Fruit fly (Drosophila melanogaster): ENCODE measurements around the gene Pgant5.

Pgant5 gene

DNA sequence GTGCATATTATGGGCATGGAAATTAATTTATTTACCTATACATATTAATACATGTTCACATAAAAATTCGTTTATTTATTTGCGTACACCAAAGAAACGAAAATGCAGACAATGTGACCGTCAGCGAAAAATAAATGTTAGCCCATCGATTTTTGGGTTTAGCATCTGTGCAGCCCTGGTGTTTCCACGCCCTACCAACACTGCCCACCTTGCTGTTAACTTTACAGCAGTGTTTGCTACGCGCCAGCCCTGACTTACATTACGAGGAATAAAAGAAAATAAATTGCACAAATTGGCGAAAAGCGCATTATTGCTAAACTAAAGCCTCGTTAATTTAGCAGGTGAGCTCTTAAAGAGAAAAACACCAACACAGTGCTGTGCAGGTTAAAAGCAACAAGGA lies 50.3 kb downstream of the Pgant5 start, which contains the start of the genes CG33995, CG44000 and CG44001 (continued):
- TF ChIP-seq NC2α (GFP tag; optimal IDR thresholded peaks at IDR 0.05) (peak; percentile 8), btn (GFP tag; optimal IDR thresholded peaks at IDR 0.05) (peak; percentile 4), CG7963 (GFP tag; IDR thresholded peaks at IDR 0.05; ENCODE audit: partially characterized antibody) (no peak), lbe (GFP tag; optimal IDR thresholded peaks at IDR 0.05) (peak; percentile 10), seq (GFP tag; IDR thresholded peaks at IDR 0.05) (no peak), trh (GFP tag; optimal IDR thresholded peaks at IDR 0.05) (no peak), hbn (GFP tag; IDR thresholded peaks at IDR 0.05; ENCODE audit: partially characterized antibody) (no peak), cwo (GFP tag; optimal IDR thresholded peaks at IDR 0.05) (no peak), Doc3 (GFP tag; IDR thresholded peaks at IDR 0.05; ENCODE audit: partially characterized antibody) (no peak), HLH3B (GFP tag; IDR thresholded peaks at IDR 0.05) (0 out of 2 replicates have a peak, but pooled peaks have one; percentile 5), CG2116 (GFP tag; optimal IDR thresholded peaks at IDR 0.05) (peak; percentile 91), zen (tag; optimal IDR thresholded peaks at IDR 0.05) (peak; percentile 46), CG32532 (GFP tag; IDR thresholded peaks at IDR 0.05) (peak; percentile 59), Rx (GFP tag; IDR thresholded peaks at IDR 0.05) (0 out of 2 replicates have a peak, but pooled peaks have one; percentile 4), bcd (GFP tag; optimal IDR thresholded peaks at IDR 0.05) (peak; percentile 45), CG6765 (GFP tag; optimal IDR thresholded peaks at IDR 0.05) (no peak), hb (GFP tag; IDR thresholded peaks at IDR 0.05; ENCODE audit: partially characterized antibody) (no peak), CG15479 (GFP tag; optimal IDR thresholded peaks at IDR 0.05) (peak; percentile 91), CG17186 (GFP tag; optimal IDR thresholded peaks at IDR 0.05) (peak; percentile 67), CG13287 (GFP tag; IDR thresholded peaks at IDR 0.05; ENCODE audit: partially characterized antibody) (peak; percentile 55), NC2β (GFP tag; optimal IDR thresholded peaks at IDR 0.05) (peak; percentile 76), Meics (GFP tag; optimal IDR thresholded peaks at IDR 0.05) (peak; percentile 45), CG12942 (GFP tag; optimal IDR thresholded peaks at IDR 0.05) (peak; percentile 32), CG1792 (GFP tag; optimal IDR thresholded peaks at IDR 0.05) (peak; percentile 6), Adf1 (GFP tag; IDR thresholded peaks at IDR 0.05) (no peak), E2f1 (GFP tag; IDR thresholded peaks at IDR 0.05) (no peak), ranshi (GFP tag; IDR thresholded peaks at IDR 0.05) (0 out of 2 replicates have a peak, but pooled peaks have one; percentile 12), pzg (GFP tag; optimal IDR thresholded peaks at IDR 0.05) (peak; percentile 97), fd64A (GFP tag; optimal IDR thresholded peaks at IDR 0.05) (no peak), CG10147 (GFP tag; optimal IDR thresholded peaks at IDR 0.05) (no peak), CG16779 (GFP tag; IDR thresholded peaks at IDR 0.05) (no peak), CG10462 (GFP tag; optimal IDR thresholded peaks at IDR 0.05) (no peak), tna (GFP tag; IDR thresholded peaks at IDR 0.05; ENCODE audit: partially characterized antibody) (no peak), Doc2 (GFP tag; IDR thresholded peaks at IDR 0.05) (no peak), Dbx (GFP tag; IDR thresholded peaks at IDR 0.05) (peak; percentile 53; the same call in 2 of the 3 replicates), Scr (GFP tag; IDR thresholded peaks at IDR 0.05; ENCODE audit: partially characterized antibody) (no peak), CG11085 (GFP tag; IDR thresholded peaks at IDR 0.05) (peak; percentile 39; the same call in 1 of the 2 replicates), Taf1 (GFP tag; IDR thresholded peaks at IDR 0.05) (no peak), vfl (GFP tag; optimal IDR thresholded peaks at IDR 0.05) (peak; percentile 44), CG32772 (GFP tag; IDR thresholded peaks at IDR 0.05) (0 out of 2 replicates have a peak, but pooled peaks have one; percentile 13), Dip3 (GFP tag; optimal IDR thresholded peaks at IDR 0.05) (peak; percentile 39), crc (GFP tag; optimal IDR thresholded peaks at IDR 0.05) (no peak), lov (optimal IDR thresholded peaks at IDR 0.05) (no peak), lov (GFP tag; IDR thresholded peaks at IDR 0.05) (no peak), CG14710 (tag; optimal IDR thresholded peaks at IDR 0.05) (peak; percentile 86), inv (GFP tag; IDR thresholded peaks at IDR 0.05; ENCODE audit: partially characterized antibody) (no peak), salm (tag; optimal IDR thresholded peaks at IDR 0.05) (no peak), Abd-B (GFP tag; optimal IDR thresholded peaks at IDR 0.05) (peak; percentile 16), CG17385 (GFP tag; optimal IDR thresholded peaks at IDR 0.05) (no peak), schlank (tag; optimal IDR thresholded peaks at IDR 0.05) (peak; percentile 14), CG31365 (tag; optimal IDR thresholded peaks at IDR 0.05) (no peak)
